Worm (Caenorhabditis elegans) whole organism, L1 larva: Measurements from ENCODE around the gene scrm-3.

ENCODE experiments used
- C04F5.9 ChIP-seq: sonication (generic microtip); optimal IDR thresholded peaks from 2 replicates; lab custom pipeline; 2016; ENCODE audit warnings: missing genetic modification characterization, missing compliant biosample characterization
- C34B4.2 ChIP-seq: sonication (generic microtip); optimal IDR thresholded peaks from 2 replicates; lab custom pipeline; 2017; ENCODE audit warnings: mild to moderate bottlenecking, missing genetic modification characterization, missing compliant biosample characterization
- Y116A8C.19 ChIP-seq: sonication (generic microtip); optimal IDR thresholded peaks from 2 replicates; lab custom pipeline; 2016; ENCODE audit warnings: missing compliant biosample characterization, missing genetic modification characterization, borderline replicate concordance
- aha-1 ChIP-seq: fragments of 150-350 bp; optimal IDR thresholded peaks from 2 replicates; lab custom pipeline; 2014; ENCODE audit warnings: missing biosample characterization, missing genetic modification characterization
- aly-2 ChIP-seq: fragments of 150-350 bp; optimal IDR thresholded peaks from 2 replicates; lab custom pipeline; 2014; ENCODE audit warnings: missing biosample characterization, missing genetic modification characterization
- blmp-1 ChIP-seq: fragments of 150-350 bp; optimal IDR thresholded peaks from 2 replicates; lab custom pipeline; 2014; ENCODE audit warnings: missing biosample characterization, missing genetic modification characterization
- ceh-63 ChIP-seq: fragments of 200-800 bp; sonication (Bioruptor generic); optimal IDR thresholded peaks from 2 replicates; lab custom pipeline; 2018; ENCODE audit warnings: mild to moderate bottlenecking, missing genetic modification characterization, missing compliant biosample characterization
- ceh-82 ChIP-seq, 3 experiments: fragments of 150-350 bp in 1 of 3; sonication (generic microtip) in 2 of 3; optimal IDR thresholded peaks; 2 replicates each; lab custom pipeline; 2014 to 2017; ENCODE audit warnings: missing biosample characterization in 3 of 3, missing genetic modification characterization in 3 of 3
- ceh-90 ChIP-seq: sonication (generic microtip); optimal IDR thresholded peaks from 2 replicates; lab custom pipeline; 2016; ENCODE audit warnings: missing genetic modification characterization, missing compliant biosample characterization
- dpl-1 ChIP-seq, 3 experiments: fragments of 150-350 bp in 2 of 3; sonication (generic microtip) in 1 of 3; optimal IDR thresholded peaks; 2 replicates each; lab custom pipeline; 2014 to 2017; ENCODE audit warnings: missing biosample characterization in 3 of 3, missing genetic modification characterization in 3 of 3, missing genetic modification reagents in 3 of 3
- dsc-1 ChIP-seq: sonication (generic microtip); optimal IDR thresholded peaks from 2 replicates; lab custom pipeline; 2016; ENCODE audit warnings: mild to moderate bottlenecking, missing genetic modification characterization, missing compliant biosample characterization
- efl-1 ChIP-seq, 4 experiments: fragments of 150-350 bp; optimal IDR thresholded peaks in 3 of 4; peaks in 1 of 4; 1 replicate in 1 of 4; 2 replicates in 3 of 4; lab custom pipeline; 2014; ENCODE audit warnings: missing biosample characterization in 2 of 4, missing genetic modification characterization in 2 of 4, missing genetic modification reagents in 2 of 4
- efl-3 ChIP-seq: fragments of 200-800 bp; sonication (Bioruptor generic); optimal IDR thresholded peaks from 2 replicates; lab custom pipeline; 2018; ENCODE audit warnings: mild to moderate bottlenecking, missing genetic modification characterization, missing compliant biosample characterization
- egl-13 ChIP-seq: sonication (generic microtip); optimal IDR thresholded peaks from 2 replicates; lab custom pipeline; 2016; ENCODE audit warnings: missing genotype, missing genetic modification reagents, missing genetic modification characterization, missing compliant biosample characterization
- elt-2 ChIP-seq: sonication (generic microtip); optimal IDR thresholded peaks from 2 replicates; lab custom pipeline; 2016; ENCODE audit warnings: missing genetic modification characterization, mild to moderate bottlenecking, inconsistent platforms, missing compliant biosample characterization, missing genetic modification reagents
- elt-3 ChIP-seq, 6 experiments: fragments of 150-350 bp in 1 of 6; sonication (generic microtip); optimal IDR thresholded peaks; 2 replicates each; lab custom pipeline; 2017 to 2018; ENCODE audit warnings: missing biosample characterization in 6 of 6, missing genetic modification characterization in 6 of 6, inconsistent platforms in 1 of 6
- grh-1 ChIP-seq: fragments of 200-800 bp; sonication (Bioruptor generic); IDR thresholded peaks from 2 replicates; pipeline ENCODE4 v1.3.6; 2022; ENCODE audit warnings: missing genetic modification reagents, missing genetic modification characterization, missing compliant biosample characterization
- irx-1 ChIP-seq: sonication (generic microtip); optimal IDR thresholded peaks from 2 replicates; lab custom pipeline; 2016; ENCODE audit warnings: missing genetic modification characterization, missing compliant biosample characterization
- jun-1 ChIP-seq: fragments of 150-350 bp; optimal IDR thresholded peaks from 2 replicates; lab custom pipeline; 2014; ENCODE audit warnings: missing biosample characterization, missing genetic modification reagents, missing genetic modification characterization
- lin-14 ChIP-seq: fragments of 200-800 bp; sonication (Bioruptor generic); optimal IDR thresholded peaks from 2 replicates; lab custom pipeline; 2018; ENCODE audit warnings: mild to moderate bottlenecking, missing genetic modification characterization, moderate library complexity, missing compliant biosample characterization
- lin-35 ChIP-seq, 2 experiments: fragments of 150-350 bp; optimal IDR thresholded peaks; 2 replicates each; lab custom pipeline; 2014; ENCODE audit warnings: missing biosample characterization in 2 of 2, missing genetic modification characterization in 2 of 2, missing genetic modification reagents in 2 of 2
- lsy-2 ChIP-seq, 2 experiments: fragments of 150-350 bp; optimal IDR thresholded peaks; 2 replicates each; lab custom pipeline; 2014; ENCODE audit warnings: missing biosample characterization in 2 of 2, missing genetic modification characterization in 2 of 2
- mep-1 ChIP-seq: fragments of 150-350 bp; optimal IDR thresholded peaks from 2 replicates; lab custom pipeline; 2014; ENCODE audit warnings: missing biosample characterization, missing genetic modification characterization
- nhr-12 ChIP-seq: sonication (generic microtip); optimal IDR thresholded peaks from 2 replicates; lab custom pipeline; 2017; ENCODE audit warnings: missing biosample characterization, missing genetic modification characterization
- nhr-19 ChIP-seq: fragments of 200-800 bp; sonication (Bioruptor generic); conservative IDR thresholded peaks from 2 replicates; pipeline ENCODE4 v1.3.6; 2022; ENCODE audit warnings: missing genetic modification characterization, missing compliant biosample characterization
- nhr-20 ChIP-seq: sonication (generic microtip); optimal IDR thresholded peaks from 2 replicates; lab custom pipeline; 2016; ENCODE audit warnings: mild to moderate bottlenecking, missing genetic modification characterization, missing compliant biosample characterization
- nhr-28 ChIP-seq: fragments of 150-350 bp; optimal IDR thresholded peaks from 2 replicates; lab custom pipeline; 2014; ENCODE audit warnings: missing biosample characterization, missing genetic modification characterization
- nhr-47 ChIP-seq: sonication (generic microtip); optimal IDR thresholded peaks from 2 replicates; lab custom pipeline; 2016; ENCODE audit warnings: mild to moderate bottlenecking, missing genetic modification characterization, moderate library complexity, missing compliant biosample characterization
- nhr-71 ChIP-seq: sonication (generic microtip); optimal IDR thresholded peaks from 2 replicates; lab custom pipeline; 2016; ENCODE audit warnings: mild to moderate bottlenecking, missing genetic modification characterization, moderate library complexity, missing compliant biosample characterization
- nhr-85 ChIP-seq: sonication (generic microtip); peaks from one replicate; lab custom pipeline; 2016; ENCODE audit warnings: missing genetic modification characterization, inconsistent platforms, missing compliant biosample characterization
- nhr-90 ChIP-seq: sonication (generic microtip); optimal IDR thresholded peaks from 2 replicates; lab custom pipeline; 2016; ENCODE audit warnings: mild to moderate bottlenecking, missing genetic modification characterization, missing compliant biosample characterization; ENCODE audit not compliant: poor library complexity
- pag-3 ChIP-seq: sonication (generic microtip); optimal IDR thresholded peaks from 2 replicates; lab custom pipeline; 2017; ENCODE audit warnings: missing genetic modification characterization, mild to moderate bottlenecking, missing compliant biosample characterization, antibody characterized with exemption, borderline replicate concordance; ENCODE audit not compliant: insufficient read depth
- rnt-1 ChIP-seq: sonication (generic microtip); optimal IDR thresholded peaks from 2 replicates; lab custom pipeline; 2016; ENCODE audit warnings: mild to moderate bottlenecking, missing genetic modification characterization, moderate library complexity, missing compliant biosample characterization
- skn-1 ChIP-seq: fragments of 150-350 bp; optimal IDR thresholded peaks from 2 replicates; lab custom pipeline; 2014; ENCODE audit warnings: missing biosample characterization, missing genetic modification characterization
- snpc-4 ChIP-seq: fragments of 150-350 bp; optimal IDR thresholded peaks from 2 replicates; lab custom pipeline; 2014; ENCODE audit warnings: missing biosample characterization, missing genetic modification characterization
- snu-23 ChIP-seq: sonication (generic microtip); optimal IDR thresholded peaks from 2 replicates; lab custom pipeline; 2016; ENCODE audit warnings: missing genetic modification characterization, missing compliant biosample characterization
- unc-86 ChIP-seq: sonication (generic microtip); optimal IDR thresholded peaks from 2 replicates; lab custom pipeline; 2016; ENCODE audit warnings: missing genetic modification characterization, missing compliant biosample characterization
- vab-15 ChIP-seq: sonication (generic microtip); optimal IDR thresholded peaks from 2 replicates; lab custom pipeline; 2017; ENCODE audit warnings: missing genotype, mild to moderate bottlenecking, missing genetic modification characterization, missing compliant biosample characterization
- xbp-1 ChIP-seq: sonication (generic microtip); optimal IDR thresholded peaks from 2 replicates; lab custom pipeline; 2016; ENCODE audit warnings: missing genetic modification characterization, missing compliant biosample characterization
- zag-1 ChIP-seq: fragments of 150-350 bp; optimal IDR thresholded peaks from 2 replicates; lab custom pipeline; 2014; ENCODE audit warnings: missing biosample characterization, missing genetic modification characterization
- zip-4 ChIP-seq: fragments of 200-800 bp; sonication (Bioruptor generic); optimal IDR thresholded peaks from 2 replicates; lab custom pipeline; 2018; ENCODE audit warnings: mild to moderate bottlenecking, missing genetic modification characterization, moderate library complexity, missing compliant biosample characterization

Gene scrm-3

ce11 chrV:3391005-3391404 lies 34.0 kb upstream of the scrm-3 start (continued):
- TF ChIP-seq pag-3 (tag; lab: Kevin White, UChicago) = peak; percentile 76
- peak; percentile 81 for TF ChIP-seq nhr-90 (tag; lab: Kevin White, UChicago)
- no peak for TF ChIP-seq nhr-12
- peak; percentile 17 for TF ChIP-seq dsc-1 (tag; lab: Kevin White, UChicago)
- TF ChIP-seq unc-86 (tag; lab: Kevin White, UChicago) = peak; percentile 16
- peak; percentile 91 for TF ChIP-seq nhr-71 (tag; lab: Kevin White, UChicago)
- peak; percentile 50 for TF ChIP-seq xbp-1
- TF ChIP-seq mep-1 (tag; lab: Kevin White, UChicago) = peak; percentile 91

DNA sequence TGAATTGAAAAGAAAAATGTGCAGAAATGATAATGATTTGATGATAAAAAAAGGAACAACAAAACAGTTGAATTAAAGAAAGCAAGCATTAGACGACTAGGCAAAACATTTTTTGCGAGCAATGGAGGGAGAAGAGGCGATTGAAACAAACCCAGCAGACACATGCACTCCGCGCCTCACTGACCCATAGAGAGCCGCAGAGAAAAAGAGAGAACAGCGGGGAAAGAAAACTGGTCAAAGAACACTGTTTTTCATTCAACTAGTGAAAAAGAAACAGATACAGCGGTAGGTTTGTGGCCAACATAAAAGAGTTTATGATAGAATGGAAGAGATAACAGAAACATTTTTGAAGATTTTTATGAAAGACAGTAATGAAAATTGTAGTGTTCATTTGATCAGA lies 31.3 kb upstream of the scrm-3 start:
- TF ChIP-seq grh-1 (GFP tag; lab: Robert Waterston, UW) (no peak), lsy-2 (tag; optimal IDR thresholded peaks at IDR 0.05; lab: Kevin White, UChicago) (no peak), lin-35 (GFP tag; optimal IDR thresholded peaks at IDR 0.05; lab: Kevin White, UChicago) (peak in 1 of 2 experiments; percentile 14), nhr-47 (tag; lab: Kevin White, UChicago) (peak; percentile 21), skn-1 (tag; lab: Kevin White, UChicago) (no peak), efl-1 (optimal IDR thresholded peaks at IDR 0.05; lab: Kevin White, UChicago) (peak; percentile 15 to 17), efl-1 (GFP tag; optimal IDR thresholded peaks at IDR 0.05 in 1 of 2; lab: Kevin White, UChicago) (no peak), aly-2 (tag; lab: Kevin White, UChicago) (no peak), rnt-1 (tag; lab: Kevin White, UChicago) (peak; percentile 58), C34B4.2 (tag; lab: Kevin White, UChicago) (no peak), vab-15 (tag; lab: Kevin White, UChicago) (no peak), nhr-19 (GFP tag; lab: Robert Waterston, UW) (peak; percentile 53), blmp-1 (tag; lab: Kevin White, UChicago) (peak; percentile 26), elt-3 (tag; optimal IDR thresholded peaks at IDR 0.05; lab: Kevin White, UChicago) (no peak), xbp-1 (no peak), nhr-71 (tag; lab: Kevin White, UChicago) (peak; percentile 52), zip-4 (no peak), nhr-20 (peak; percentile 60), ceh-90 (no peak), snpc-4 (no peak), nhr-90 (tag; lab: Kevin White, UChicago) (no peak), ceh-63 (GFP tag; lab: Kevin White, UChicago) (no peak), snu-23 (GFP tag; lab: Kevin White, UChicago) (peak; percentile 42), dpl-1 (GFP tag; optimal IDR thresholded peaks at IDR 0.05; lab: Kevin White, UChicago) (peak in 2 of 3 experiments; percentile 15 to 17), elt-2 (tag; lab: Kevin White, UChicago) (no peak), nhr-85 (tag; lab: Kevin White, UChicago) (peak; percentile 49), lin-14 (peak; percentile 85), egl-13 (tag; lab: Kevin White, UChicago) (no peak)
- TF ChIP-seq, all 84 proteins: peak for 12

DNA sequence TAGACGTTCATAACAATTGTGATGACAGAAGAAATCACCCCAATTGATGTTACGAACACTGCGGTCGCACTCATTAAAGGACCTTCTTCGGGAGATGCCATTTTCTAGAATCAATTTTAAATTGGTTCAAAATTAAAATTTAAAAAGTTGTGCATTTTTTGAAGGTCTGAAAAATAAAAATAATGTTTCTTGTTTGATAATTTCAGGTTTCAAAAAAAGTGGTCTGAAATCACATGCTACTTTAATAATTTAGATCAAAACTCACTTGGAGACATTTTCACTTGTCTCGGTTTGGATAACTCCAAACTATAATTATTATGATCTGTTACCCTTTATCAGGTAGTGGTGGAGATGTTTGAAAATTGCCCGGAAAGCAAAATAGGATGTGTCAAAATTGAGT lies 20.0 kb upstream of the scrm-3 start, which contains the start of gene srbc-2:
srbc-2 (minus strand) TSS at position 101 of the 400 bp plus-strand sequence.
- no peak for TF ChIP-seq irx-1
- no peak for TF ChIP-seq C04F5.9 (tag; lab: Kevin White, UChicago)
- TF ChIP-seq Y116A8C.19 (tag; lab: Kevin White, UChicago) = no peak
- no peak for TF ChIP-seq C34B4.2 (tag; lab: Kevin White, UChicago)
- TF ChIP-seq rnt-1 (tag; lab: Kevin White, UChicago) = no peak
- no peak for TF ChIP-seq ceh-82 (tag; optimal IDR thresholded peaks at IDR 0.05; lab: Kevin White, UChicago)
- no peak for TF ChIP-seq aha-1 (tag; lab: Kevin White, UChicago)
- no peak for TF ChIP-seq jun-1 (tag; lab: Kevin White, UChicago)
- no peak for TF ChIP-seq zag-1 (tag; lab: Kevin White, UChicago)
- no peak for TF ChIP-seq elt-3 (tag; optimal IDR thresholded peaks at IDR 0.05; lab: Kevin White, UChicago)
- no peak for TF ChIP-seq ceh-90
- TF ChIP-seq ceh-63 (GFP tag; lab: Kevin White, UChicago) = no peak
- no peak for TF ChIP-seq efl-3
- no peak for TF ChIP-seq snu-23 (GFP tag; lab: Kevin White, UChicago)
- TF ChIP-seq nhr-90 (tag; lab: Kevin White, UChicago) = no peak
- no peak for TF ChIP-seq nhr-28
